Worm (Caenorhabditis elegans) whole organism, young adult: Measurements from ENCODE around the gene C13B4.1.

Experiments used
- B0336.3 ChIP-seq: fragments of 200-800 bp; sonication (Bioruptor generic); IDR thresholded peaks from 2 replicates; pipeline ENCODE4 v1.3.6; 2022; ENCODE audit warnings: missing genetic modification characterization, missing compliant biosample characterization
- F37B4.10 ChIP-seq: fragments of 200-800 bp; sonication (Bioruptor generic); IDR thresholded peaks from 2 replicates; pipeline ENCODE4 v1.3.6; 2022; ENCODE audit warnings: missing genetic modification characterization, missing compliant biosample characterization
- F39B2.1 ChIP-seq: fragments of 200-800 bp; sonication (Bioruptor generic); IDR thresholded peaks from 2 replicates; pipeline ENCODE4 v1.3.6; 2022; ENCODE audit warnings: missing genetic modification reagents, missing genetic modification characterization, missing compliant biosample characterization
- F55B11.4 ChIP-seq: sonication (generic microtip); optimal IDR thresholded peaks from 2 replicates; lab custom pipeline; 2016; ENCODE audit warnings: missing compliant biosample characterization, missing genetic modification characterization, borderline replicate concordance; ENCODE audit not compliant: insufficient read depth
- F57C9.4 ChIP-seq: sonication (generic microtip); optimal IDR thresholded peaks from 2 replicates; lab custom pipeline; 2017; ENCODE audit warnings: mild to moderate bottlenecking, missing genetic modification characterization, missing compliant biosample characterization
- Y56A3A.18 ChIP-seq: fragments of 200-800 bp; sonication (Bioruptor generic); IDR thresholded peaks from 2 replicates; pipeline ENCODE4 v1.3.6; 2022; ENCODE audit warnings: missing genetic modification reagents, missing genetic modification characterization, missing compliant biosample characterization
- Y79H2A.3 ChIP-seq: fragments of 200-800 bp; sonication (Bioruptor generic); conservative IDR thresholded peaks from 2 replicates; pipeline ENCODE4 v1.3.6; 2022; ENCODE audit warnings: missing genetic modification reagents, missing genetic modification characterization, missing compliant biosample characterization
- ZK185.1 ChIP-seq: sonication (generic microtip); optimal IDR thresholded peaks from 2 replicates; lab custom pipeline; 2016; ENCODE audit warnings: mild to moderate bottlenecking, missing genetic modification characterization, missing compliant biosample characterization; ENCODE audit not compliant: poor library complexity, severe bottlenecking
- aptf-2 ChIP-seq: fragments of 200-800 bp; sonication (Bioruptor generic); conservative IDR thresholded peaks from 2 replicates; pipeline ENCODE4 v1.3.6; 2022; ENCODE audit warnings: missing genetic modification reagents, missing genetic modification characterization, missing compliant biosample characterization
- aptf-3 ChIP-seq: fragments of 200-800 bp; sonication (Bioruptor generic); IDR thresholded peaks from 2 replicates; pipeline ENCODE4 v1.3.6; 2022; ENCODE audit warnings: missing genetic modification characterization, missing compliant biosample characterization
- attf-3 ChIP-seq: fragments of 200-800 bp; sonication (Bioruptor generic); conservative IDR thresholded peaks from 2 replicates; pipeline ENCODE4 v1.3.6; 2022; ENCODE audit warnings: missing genetic modification reagents, missing genetic modification characterization, missing compliant biosample characterization
- attf-6 ChIP-seq: fragments of 200-800 bp; sonication (Bioruptor generic); IDR thresholded peaks from 2 replicates; pipeline ENCODE4 v1.3.6; 2022; ENCODE audit warnings: missing genetic modification reagents, missing genetic modification characterization, missing compliant biosample characterization
- bed-1 ChIP-seq: fragments of 200-800 bp; sonication (Bioruptor generic); IDR thresholded peaks from 2 replicates; pipeline ENCODE4 v1.3.6; 2022; ENCODE audit warnings: missing genetic modification reagents, missing genetic modification characterization, missing compliant biosample characterization
- bed-2 ChIP-seq: fragments of 200-800 bp; sonication (Bioruptor generic); IDR thresholded peaks from 2 replicates; pipeline ENCODE4 v1.3.6; 2022; ENCODE audit warnings: missing genetic modification reagents, missing genetic modification characterization, missing compliant biosample characterization
- cebp-1 ChIP-seq, 2 experiments: fragments of 200-800 bp in 1 of 2; sonication (Bioruptor generic) in 1 of 2; sonication (generic microtip) in 1 of 2; IDR thresholded peaks in 1 of 2; optimal IDR thresholded peaks in 1 of 2; 2 replicates each; pipeline versions ENCODE4 v1.3.6 to Lab custom; 2017 to 2022; ENCODE audit warnings: missing compliant biosample characterization in 2 of 2, missing genetic modification characterization in 2 of 2, mild to moderate bottlenecking in 1 of 2, missing genetic modification reagents in 1 of 2, moderate library complexity in 1 of 2
- ceh-100 ChIP-seq: fragments of 200-800 bp; sonication (Bioruptor generic); IDR thresholded peaks from 2 replicates; pipeline ENCODE4 v1.3.6; 2022; ENCODE audit warnings: missing genetic modification reagents, missing genetic modification characterization, missing compliant biosample characterization
- ceh-27 ChIP-seq: fragments of 200-800 bp; sonication (Bioruptor generic); optimal IDR thresholded peaks from 2 replicates; lab custom pipeline; 2018; ENCODE audit warnings: mild to moderate bottlenecking, missing genetic modification characterization, moderate library complexity, missing compliant biosample characterization
- ceh-58 ChIP-seq: fragments of 200-800 bp; sonication (Bioruptor generic); IDR thresholded peaks from 2 replicates; pipeline ENCODE4 v1.3.6; 2022; ENCODE audit warnings: missing genetic modification characterization, missing compliant biosample characterization
- die-1 ChIP-seq: sonication (generic microtip); optimal IDR thresholded peaks from 2 replicates; lab custom pipeline; 2016; ENCODE audit warnings: missing genotype, mild to moderate bottlenecking, missing genetic modification characterization, missing compliant biosample characterization
- ets-4 ChIP-seq: fragments of 200-800 bp; sonication (Bioruptor generic); optimal IDR thresholded peaks from 2 replicates; lab custom pipeline; 2018; ENCODE audit warnings: mild to moderate bottlenecking, missing genetic modification characterization, missing compliant biosample characterization
- hsf-1 ChIP-seq: fragments of 200-800 bp; sonication (Bioruptor generic); IDR thresholded peaks from 2 replicates; pipeline ENCODE4 v1.3.6; 2022; ENCODE audit warnings: missing genetic modification reagents, missing genetic modification characterization, missing compliant biosample characterization
- lag-1 ChIP-seq: fragments of 200-800 bp; sonication (Bioruptor generic); IDR thresholded peaks from 2 replicates; pipeline ENCODE4 v1.3.6; 2022; ENCODE audit warnings: missing genetic modification reagents, missing genetic modification characterization, missing compliant biosample characterization
- let-526 ChIP-seq: fragments of 200-800 bp; sonication (Bioruptor generic); IDR thresholded peaks from 2 replicates; pipeline ENCODE4 v1.3.6; 2022; ENCODE audit warnings: missing genetic modification reagents, missing genetic modification characterization, missing compliant biosample characterization
- lin-35 ChIP-seq, 3 experiments: fragments of 150-350 bp in 2 of 3; sonication (generic microtip) in 1 of 3; optimal IDR thresholded peaks; 2 replicates each; lab custom pipeline; 2014 to 2018; ENCODE audit warnings: missing biosample characterization in 3 of 3, missing genetic modification characterization in 3 of 3, missing genetic modification reagents in 3 of 3
- madf-3 ChIP-seq: fragments of 200-800 bp; sonication (Bioruptor generic); IDR thresholded peaks from 2 replicates; pipeline ENCODE4 v1.3.6; 2022; ENCODE audit warnings: missing genetic modification reagents, missing genetic modification characterization, missing compliant biosample characterization
- madf-8 ChIP-seq: fragments of 200-800 bp; sonication (Bioruptor generic); conservative IDR thresholded peaks from 2 replicates; pipeline ENCODE4 v1.3.6; 2022; ENCODE audit warnings: missing genetic modification reagents, missing genetic modification characterization, missing compliant biosample characterization
- mxl-1 ChIP-seq: sonication (generic microtip); optimal IDR thresholded peaks from 2 replicates; lab custom pipeline; 2016; ENCODE audit warnings: missing genetic modification characterization, missing compliant biosample characterization
- nfya-1 ChIP-seq: sonication (generic microtip); optimal IDR thresholded peaks from 2 replicates; lab custom pipeline; 2017; ENCODE audit warnings: antibody characterized with exemption, missing compliant biosample characterization, missing genetic modification characterization, borderline replicate concordance; ENCODE audit not compliant: insufficient read depth
- nhr-120 ChIP-seq: fragments of 200-800 bp; sonication (Bioruptor generic); IDR thresholded peaks from 2 replicates; pipeline ENCODE4 v1.3.6; 2022; ENCODE audit warnings: missing genetic modification characterization, missing compliant biosample characterization
- nhr-179 ChIP-seq: sonication (generic microtip); optimal IDR thresholded peaks from 2 replicates; lab custom pipeline; 2016; ENCODE audit warnings: mild to moderate bottlenecking, missing genetic modification characterization, missing compliant biosample characterization
- nhr-80 ChIP-seq: sonication (generic microtip); optimal IDR thresholded peaks from 2 replicates; lab custom pipeline; 2016; ENCODE audit warnings: missing genetic modification characterization, missing compliant biosample characterization
- pbrm-1 ChIP-seq: fragments of 200-800 bp; sonication (Bioruptor generic); IDR thresholded peaks from 2 replicates; pipeline ENCODE4 v1.3.6; 2022; ENCODE audit warnings: missing genetic modification reagents, missing genetic modification characterization, missing compliant biosample characterization
- pha-4 ChIP-seq: fragments of 150-350 bp; sonication (generic microtip); optimal IDR thresholded peaks from 2 replicates; lab custom pipeline; 2014; ENCODE audit warnings: missing biosample characterization, missing genetic modification reagents, missing genetic modification characterization
- rpc-1 ChIP-seq, 2 experiments: fragments of 150-350 bp in 1 of 2; sonication (generic microtip) in 1 of 2; optimal IDR thresholded peaks; 2 replicates each; lab custom pipeline; 2014 to 2018; ENCODE audit warnings: missing biosample characterization in 1 of 2, missing genetic modification characterization in 1 of 2, missing genetic modification reagents in 1 of 2, missing genotype in 1 of 2
- sea-2 ChIP-seq: fragments of 200-800 bp; sonication (Bioruptor generic); IDR thresholded peaks from 2 replicates; pipeline ENCODE4 v1.3.6; 2022; ENCODE audit warnings: missing genetic modification characterization, missing compliant biosample characterization
- snpc-1.3 ChIP-seq: sonication (generic microtip); optimal IDR thresholded peaks from 2 replicates; lab custom pipeline; 2017; ENCODE audit warnings: missing genetic modification characterization, mild to moderate bottlenecking, missing compliant biosample characterization, antibody characterized with exemption, moderate library complexity, missing genotype, missing genetic modification reagents; ENCODE audit not compliant: insufficient read depth
- snpc-4 ChIP-seq, 5 experiments: fragments of 150-350 bp in 1 of 5; sonication (generic microtip) in 4 of 5; optimal IDR thresholded peaks; 2 replicates each; lab custom pipeline; 2014 to 2018; ENCODE audit warnings: missing genetic modification characterization in 5 of 5, missing biosample characterization in 3 of 5, antibody characterized with exemption in 2 of 5, mild to moderate bottlenecking in 2 of 5, missing compliant biosample characterization in 2 of 5, missing genotype in 2 of 5, moderate library complexity in 2 of 5, missing genetic modification reagents in 1 of 5
- somi-1 ChIP-seq: fragments of 200-800 bp; sonication (Bioruptor generic); optimal IDR thresholded peaks from 2 replicates; lab custom pipeline; 2018; ENCODE audit warnings: mild to moderate bottlenecking, missing genetic modification characterization, missing compliant biosample characterization
- sptf-2 ChIP-seq: fragments of 200-800 bp; sonication (Bioruptor generic); optimal IDR thresholded peaks from 2 replicates; lab custom pipeline; 2018; ENCODE audit warnings: mild to moderate bottlenecking, missing genetic modification characterization, missing compliant biosample characterization
- tbp1 ChIP-seq: fragments of 200-800 bp; sonication (Bioruptor generic); optimal IDR thresholded peaks from 2 replicates; lab custom pipeline; 2018; ENCODE audit warnings: mild to moderate bottlenecking, missing genetic modification characterization, missing compliant biosample characterization
- tbx-9 ChIP-seq: sonication (generic microtip); optimal IDR thresholded peaks from 2 replicates; lab custom pipeline; 2016; ENCODE audit warnings: borderline replicate concordance, missing genetic modification characterization, inconsistent platforms, missing compliant biosample characterization
- unc-130 ChIP-seq: sonication (generic microtip); optimal IDR thresholded peaks from 2 replicates; lab custom pipeline; 2016; ENCODE audit warnings: missing genetic modification reagents, missing genetic modification characterization, missing compliant biosample characterization
- zim-3 ChIP-seq: sonication (generic microtip); optimal IDR thresholded peaks from 2 replicates; lab custom pipeline; 2017; ENCODE audit warnings: mild to moderate bottlenecking, missing genetic modification characterization, moderate library complexity, missing compliant biosample characterization
- ztf-22 ChIP-seq: fragments of 200-800 bp; sonication (Bioruptor generic); optimal IDR thresholded peaks from 2 replicates; lab custom pipeline; 2018; ENCODE audit warnings: mild to moderate bottlenecking, missing genetic modification characterization, moderate library complexity, missing compliant biosample characterization
- ztf-25 ChIP-seq: fragments of 200-800 bp; sonication (Bioruptor generic); IDR thresholded peaks from 2 replicates; pipeline ENCODE4 v1.3.6; 2022; ENCODE audit warnings: missing genetic modification reagents, missing genetic modification characterization, missing compliant biosample characterization
- ztf-26 ChIP-seq: sonication (generic microtip); optimal IDR thresholded peaks from 2 replicates; lab custom pipeline; 2017; ENCODE audit warnings: missing genetic modification characterization, missing compliant biosample characterization
- ztf-28 ChIP-seq: fragments of 200-800 bp; sonication (Bioruptor generic); IDR thresholded peaks from 2 replicates; pipeline ENCODE4 v1.3.6; 2022; ENCODE audit warnings: missing genetic modification reagents, missing genetic modification characterization, missing compliant biosample characterization

C13B4.1 gene

ce11 chrII:14437922-14438458, 41.4 kb downstream of the C13B4.1 start, which contains the start of gene K04B12.2 (continued):
- TF ChIP-seq tbp1 (peak; percentile 33), ceh-58 (GFP tag; lab: Robert Waterston, UW) (no peak), nfya-1 (tag; lab: Kevin White, UChicago) (no peak), snpc-4 (GFP tag; optimal IDR thresholded peaks at IDR 0.05; lab: Kevin White, UChicago) (no peak), snpc-4 (tag; optimal IDR thresholded peaks at IDR 0.05; lab: Kevin White, UChicago) (peak in 1 of 4 experiments; percentile 24), madf-3 (GFP tag; lab: Robert Waterston, UW) (no peak), nhr-120 (GFP tag; lab: Robert Waterston, UW) (no peak), nhr-80 (tag; lab: Kevin White, UChicago) (peak; percentile 100), ceh-100 (GFP tag; lab: Robert Waterston, UW) (no peak), attf-6 (GFP tag; lab: Robert Waterston, UW) (no peak), F37B4.10 (GFP tag; lab: Robert Waterston, UW) (no peak), nhr-179 (tag; lab: Kevin White, UChicago) (no peak), F57C9.4 (tag; lab: Kevin White, UChicago) (no peak), lin-35 (GFP tag; optimal IDR thresholded peaks at IDR 0.05; lab: Kevin White, UChicago) (no peak), die-1 (tag; lab: Kevin White, UChicago) (no peak), attf-3 (GFP tag; lab: Robert Waterston, UW) (no peak), ztf-25 (GFP tag; lab: Robert Waterston, UW) (no peak), sptf-2 (GFP tag; lab: Kevin White, UChicago) (no peak), ets-4 (GFP tag; lab: Kevin White, UChicago) (peak; percentile 61), ztf-28 (no peak), Y56A3A.18 (GFP tag; lab: Robert Waterston, UW) (no peak), bed-1 (GFP tag; lab: Robert Waterston, UW) (no peak), pbrm-1 (GFP tag; lab: Robert Waterston, UW) (no peak), aptf-2 (GFP tag; lab: Robert Waterston, UW) (no peak), tbx-9 (tag; lab: Kevin White, UChicago) (no peak), mxl-1 (tag; lab: Kevin White, UChicago) (no peak), ztf-22 (GFP tag; lab: Kevin White, UChicago) (no peak), hsf-1 (GFP tag; lab: Robert Waterston, UW) (no peak), sea-2 (GFP tag; lab: Robert Waterston, UW) (no peak), B0336.3 (GFP tag; lab: Robert Waterston, UW) (peak; percentile 79; the same call in 1 of the 2 replicates), F55B11.4 (tag; lab: Kevin White, UChicago) (no peak), lag-1 (GFP tag; lab: Robert Waterston, UW) (no peak), Y79H2A.3 (GFP tag; lab: Robert Waterston, UW) (no peak), ZK185.1 (tag; lab: Kevin White, UChicago) (peak; percentile 56), snpc-1.3 (no peak), pha-4 (tag; lab: Kevin White, UChicago) (no peak), F39B2.1 (no peak), madf-8 (GFP tag; lab: Robert Waterston, UW) (no peak), ztf-26 (peak; percentile 47), ceh-27 (GFP tag; lab: Kevin White, UChicago) (no peak), aptf-3 (GFP tag; lab: Robert Waterston, UW) (no peak), bed-2 (GFP tag; lab: Robert Waterston, UW) (no peak), let-526 (GFP tag; lab: Robert Waterston, UW) (no peak), rpc-1 (optimal IDR thresholded peaks at IDR 0.05; lab: Kevin White, UChicago) (no peak), rpc-1 (tag; optimal IDR thresholded peaks at IDR 0.05; lab: Kevin White, UChicago) (no peak), cebp-1 (GFP tag; IDR thresholded peaks at IDR 0.05; lab: Robert Waterston, UW) (no peak), cebp-1 (tag; optimal IDR thresholded peaks at IDR 0.05; lab: Kevin White, UChicago) (peak; percentile 68), unc-130 (no peak), zim-3 (tag; lab: Kevin White, UChicago) (no peak), somi-1 (GFP tag; lab: Kevin White, UChicago) (no peak)
